Worm (Caenorhabditis elegans): ENCODE data around the gene jmjd-5.

Gene jmjd-5

ce11 chrV:11157947-11158346 lies 30.6 kb downstream of the jmjd-5 start, which contains the start of gene srg-42:
Gene srg-42 (minus strand): TSS chrV:11158047.
- TF ChIP-seq gei-17 (GFP tag; optimal IDR thresholded peaks at IDR 0.05) (no peak), let-526 (GFP tag; IDR thresholded peaks at IDR 0.05) (no peak), cebp-2 (GFP tag; IDR thresholded peaks at IDR 0.05) (no peak), sptf-2 (GFP tag; optimal IDR thresholded peaks at IDR 0.05) (no peak), somi-1 (GFP tag; optimal IDR thresholded peaks at IDR 0.05) (no peak), lir-1 (GFP tag; conservative IDR thresholded peaks at IDR 0.05) (no peak), B0261.1 (tag; optimal IDR thresholded peaks at IDR 0.05) (no peak), Y56A3A.18 (GFP tag; IDR thresholded peaks at IDR 0.05) (no peak), attf-6 (GFP tag; IDR thresholded peaks at IDR 0.05) (no peak), rec-8 (tag; optimal IDR thresholded peaks at IDR 0.05) (no peak), F22D6.2 (tag; optimal IDR thresholded peaks at IDR 0.05) (no peak), snpc-4 (GFP tag; optimal IDR thresholded peaks at IDR 0.05) (no peak), snpc-4 (tag; optimal IDR thresholded peaks at IDR 0.05) (no peak), egl-18 (GFP tag; IDR thresholded peaks at IDR 0.05) (no peak), tbx-9 (tag; optimal IDR thresholded peaks at IDR 0.05; ENCODE audit: borderline replicate concordance) (no peak), ceh-40 (GFP tag; IDR thresholded peaks at IDR 0.05) (no peak), nhr-120 (GFP tag; IDR thresholded peaks at IDR 0.05) (no peak), fkh-3 (tag; optimal IDR thresholded peaks at IDR 0.05) (no peak)

- TF ChIP-seq F39B2.1 (GFP tag; IDR thresholded peaks at IDR 0.05) (no peak), K12H6.12 (tag; optimal IDR thresholded peaks at IDR 0.05) (no peak), B0261.1 (tag; optimal IDR thresholded peaks at IDR 0.05) (no peak), nfyb-1 (GFP tag; IDR thresholded peaks at IDR 0.05) (no peak), lin-54 (GFP tag; optimal IDR thresholded peaks at IDR 0.05) (no peak), chd-7 (tag; optimal IDR thresholded peaks at IDR 0.05) (no peak), nhr-27 (tag; optimal IDR thresholded peaks at IDR 0.05) (no peak), repo-1 (tag; optimal IDR thresholded peaks at IDR 0.05) (no peak), pbrm-1 (GFP tag; IDR thresholded peaks at IDR 0.05) (no peak), F57C9.4 (tag; optimal IDR thresholded peaks at IDR 0.05) (no peak), xnd-1 (tag; optimal IDR thresholded peaks at IDR 0.05) (no peak)
Observed at ce11 chrV:11161791-11162190, 34.5 kb downstream of the jmjd-5 start, which contains the start of gene srg-41. Gene srg-41 (minus strand): TSS chrV:11161891.

- TF ChIP-seq F39B2.1 (GFP tag; IDR thresholded peaks at IDR 0.05) = no peak
- no peak for TF ChIP-seq repo-1 (tag; optimal IDR thresholded peaks at IDR 0.05)
- no peak for TF ChIP-seq Y79H2A.3 (GFP tag; conservative IDR thresholded peaks at IDR 0.05)
- no peak for TF ChIP-seq B0261.1 (tag; optimal IDR thresholded peaks at IDR 0.05)
- no peak for TF ChIP-seq snpc-3.4 (tag; optimal IDR thresholded peaks at IDR 0.05)
- TF ChIP-seq lin-40 (tag; optimal IDR thresholded peaks at IDR 0.05) = no peak
Observed at ce11 chrV:11164475-11164874, 37.2 kb downstream of the jmjd-5 start, which contains the start of gene srg-40. Gene srg-40 (minus strand): TSS chrV:11164575.

ce11 chrV:11167745-11168144 lies 40.4 kb downstream of the jmjd-5 start:
- TF ChIP-seq nfya-1 (tag; optimal IDR thresholded peaks at IDR 0.05; ENCODE audit: borderline replicate concordance, insufficient read depth) (no peak), aptf-2 (GFP tag; conservative IDR thresholded peaks at IDR 0.05) (no peak), madf-6 (GFP tag; IDR thresholded peaks at IDR 0.05) (no peak), dpl-1 (GFP tag; optimal IDR thresholded peaks at IDR 0.05) (no peak), Y67H2A.10 (GFP tag; conservative IDR thresholded peaks at IDR 0.05) (no peak), F52B5.7 (tag; optimal IDR thresholded peaks at IDR 0.05) (no peak), cebp-2 (GFP tag; IDR thresholded peaks at IDR 0.05) (no peak)

Data from whole organism, young adult.